Worm (Caenorhabditis elegans) whole organism, L2 larva: ENCODE data around the gene ida-1.

Experiments used
- aly-2 ChIP-seq: fragments of 150-350 bp; optimal IDR thresholded peaks from 2 replicates; lab custom pipeline; 2014; ENCODE audit warnings: missing biosample characterization, missing genetic modification characterization
- ceh-16 ChIP-seq: fragments of 150-350 bp; optimal IDR thresholded peaks from 2 replicates; lab custom pipeline; 2014; ENCODE audit warnings: missing biosample characterization, missing genetic modification characterization
- ceh-82 ChIP-seq: fragments of 150-350 bp; optimal IDR thresholded peaks from 2 replicates; lab custom pipeline; 2014; ENCODE audit warnings: missing biosample characterization, missing genetic modification characterization
- egl-27 ChIP-seq: sonication (generic microtip); optimal IDR thresholded peaks from 3 replicates; lab custom pipeline; 2017; ENCODE audit warnings: missing biosample characterization, missing genetic modification reagents, missing genetic modification characterization
- elt-1 ChIP-seq: fragments of 150-350 bp; optimal IDR thresholded peaks from 2 replicates; lab custom pipeline; 2014; ENCODE audit warnings: missing biosample characterization, missing genetic modification characterization
- mab-5 ChIP-seq: fragments of 150-350 bp; optimal IDR thresholded peaks from 2 replicates; lab custom pipeline; 2014; ENCODE audit warnings: missing biosample characterization, missing genetic modification characterization
- nhr-12 ChIP-seq: fragments of 150-350 bp; optimal IDR thresholded peaks from 2 replicates; lab custom pipeline; 2014; ENCODE audit warnings: missing biosample characterization, missing genetic modification characterization
- skn-1 ChIP-seq: sonication (generic microtip); optimal IDR thresholded peaks from 2 replicates; lab custom pipeline; 2017; ENCODE audit warnings: missing biosample characterization, missing genetic modification characterization

DNA sequence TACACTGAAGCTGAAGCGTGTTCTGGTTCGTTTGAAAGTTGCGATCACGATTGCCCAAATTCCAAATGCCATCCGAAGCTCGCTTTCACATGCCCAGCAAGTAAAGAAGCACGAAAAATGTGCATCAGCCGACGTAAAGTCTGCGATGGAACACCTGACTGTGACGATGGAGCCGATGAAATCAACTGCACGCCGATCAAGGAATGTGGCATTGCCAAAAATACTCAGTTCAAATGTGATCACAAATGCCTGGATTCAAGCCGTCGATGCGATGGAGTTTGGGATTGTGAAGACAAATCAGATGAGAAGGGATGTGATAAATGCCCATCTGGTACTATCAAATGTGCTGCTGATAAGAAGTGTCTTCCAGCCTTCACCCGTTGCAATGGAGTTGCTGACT lies 26.0 kb upstream of the ida-1 start:
- TF ChIP-seq ceh-82 (tag; lab: Kevin White, UChicago) (no peak), skn-1 (tag; lab: Kevin White, UChicago) (no peak), elt-1 (tag; lab: Kevin White, UChicago) (no peak), nhr-12 (tag; lab: Kevin White, UChicago) (no peak), ceh-16 (tag; lab: Kevin White, UChicago) (no peak), aly-2 (tag; lab: Kevin White, UChicago) (no peak), egl-27 (no peak), mab-5 (tag; lab: Kevin White, UChicago) (no peak)
